Fruit fly (Drosophila melanogaster) whole organism, prepupa: Measurements from ENCODE around the gene Muc4B.

Experiments used
- Blimp-1 ChIP-seq: fragments of 200-800 bp; sonication (Bioruptor generic); optimal IDR thresholded peaks from 3 replicates; lab custom pipeline; 2017; ENCODE audit warnings: missing biosample characterization, missing genetic modification characterization, mild to moderate bottlenecking, moderate library complexity, missing genetic modification reagents
- CG10631 ChIP-seq: fragments of 200-800 bp; sonication (Bioruptor generic); optimal IDR thresholded peaks from 2 replicates; lab custom pipeline; 2016; ENCODE audit warnings: missing biosample characterization, missing genetic modification characterization
- CG10669 ChIP-seq: fragments of 200-800 bp; sonication (Bioruptor generic); optimal IDR thresholded peaks from 3 replicates; lab custom pipeline; 2018; ENCODE audit warnings: missing biosample characterization, mild to moderate bottlenecking, missing genetic modification characterization, moderate library complexity
- CG11294 ChIP-seq: fragments of 200-800 bp; sonication (Bioruptor generic); IDR thresholded peaks from 2 replicates; pipeline ENCODE4 v1.3.6; 2022; ENCODE audit warnings: missing biosample characterization, missing genetic modification characterization
- CG11762 ChIP-seq: fragments of 200-800 bp; sonication (Bioruptor generic); optimal IDR thresholded peaks from 3 replicates; lab custom pipeline; 2016; ENCODE audit warnings: missing biosample characterization, missing genetic modification characterization; ENCODE audit not compliant: insufficient read depth
- CG15336 ChIP-seq: fragments of 200-800 bp; sonication (Bioruptor generic); IDR thresholded peaks from 2 replicates; pipeline ENCODE4 v1.3.6; 2022; ENCODE audit warnings: missing biosample characterization, missing genetic modification characterization
- CG16779 ChIP-seq: fragments of 200-800 bp; sonication (Bioruptor generic); optimal IDR thresholded peaks from 3 replicates; lab custom pipeline; 2017; ENCODE audit warnings: missing biosample characterization, mild to moderate bottlenecking, missing genetic modification characterization
- CG3032 ChIP-seq: fragments of 200-800 bp; optimal IDR thresholded peaks from 2 replicates; lab custom pipeline; 2019; ENCODE audit warnings: missing biosample characterization, mild to moderate bottlenecking, missing genetic modification characterization, moderate library complexity
- CG31627 ChIP-seq: fragments of 200-800 bp; sonication (Bioruptor generic); optimal IDR thresholded peaks from 3 replicates; lab custom pipeline; 2016; ENCODE audit warnings: missing biosample characterization, missing genetic modification characterization
- CG3919 ChIP-seq: fragments of 200-800 bp; sonication (Bioruptor generic); optimal IDR thresholded peaks from 3 replicates; lab custom pipeline; 2016; ENCODE audit warnings: missing biosample characterization, missing genetic modification characterization
- CG4318 ChIP-seq: fragments of 200-800 bp; sonication (Bioruptor generic); optimal IDR thresholded peaks from 3 replicates; lab custom pipeline; 2017; ENCODE audit warnings: missing biosample characterization, mild to moderate bottlenecking, missing genetic modification characterization
- CG6163 ChIP-seq: fragments of 200-800 bp; sonication (Bioruptor generic); IDR thresholded peaks from 3 replicates; pipeline ENCODE4 v1.3.6; 2022; ENCODE audit warnings: missing biosample characterization, missing genetic modification characterization
- CG6276 ChIP-seq: fragments of 200-800 bp; sonication (Bioruptor generic); optimal IDR thresholded peaks from 2 replicates; lab custom pipeline; 2017; ENCODE audit warnings: missing biosample characterization, mild to moderate bottlenecking, missing genetic modification characterization
- CG6792 ChIP-seq: fragments of 200-800 bp; sonication (Bioruptor generic); optimal IDR thresholded peaks from 3 replicates; lab custom pipeline; 2016; ENCODE audit warnings: missing biosample characterization, missing genetic modification characterization
- CG6808 ChIP-seq: fragments of 200-800 bp; sonication (Bioruptor generic); optimal IDR thresholded peaks from 3 replicates; lab custom pipeline; 2017; ENCODE audit warnings: missing biosample characterization, missing genetic modification characterization, mild to moderate bottlenecking, moderate library complexity, missing genetic modification reagents
- CG6854 ChIP-seq: fragments of 200-800 bp; sonication (Bioruptor generic); optimal IDR thresholded peaks from 2 replicates; lab custom pipeline; 2017; ENCODE audit warnings: missing biosample characterization, mild to moderate bottlenecking, missing genetic modification characterization
- CG7368 ChIP-seq: fragments of 200-800 bp; sonication (Bioruptor generic); optimal IDR thresholded peaks from 3 replicates; lab custom pipeline; 2016; ENCODE audit warnings: missing biosample characterization, missing genetic modification characterization
- CG8632 ChIP-seq: fragments of 200-800 bp; sonication (Bioruptor generic); optimal IDR thresholded peaks from 3 replicates; lab custom pipeline; 2016; ENCODE audit warnings: missing biosample characterization, missing genetic modification characterization
- CG9139 ChIP-seq: fragments of 200-800 bp; sonication (Bioruptor generic); optimal IDR thresholded peaks from 3 replicates; lab custom pipeline; 2017; ENCODE audit warnings: missing biosample characterization, mild to moderate bottlenecking, missing genetic modification characterization
- Eip75B ChIP-seq: fragments of 200-800 bp; sonication (Bioruptor generic); optimal IDR thresholded peaks from 3 replicates; lab custom pipeline; 2016; ENCODE audit warnings: missing biosample characterization, missing genetic modification characterization
- Eip93F ChIP-seq: fragments of 200-800 bp; sonication (Bioruptor generic); optimal IDR thresholded peaks from 2 replicates; lab custom pipeline; 2016; ENCODE audit warnings: missing biosample characterization, mild to moderate bottlenecking, missing genetic modification characterization
- Ets21C ChIP-seq: fragments of 200-800 bp; sonication (Bioruptor generic); optimal IDR thresholded peaks from 3 replicates; lab custom pipeline; 2016; ENCODE audit warnings: missing biosample characterization, missing genetic modification characterization
- Gug ChIP-seq: fragments of 200-800 bp; sonication (Bioruptor generic); IDR thresholded peaks from 2 replicates; pipeline ENCODE4 v1.3.6; 2022; ENCODE audit warnings: missing biosample characterization, missing genetic modification characterization
- Hr38 ChIP-seq: sonication (Bioruptor generic); optimal IDR thresholded peaks from 2 replicates; lab custom pipeline; 2016; ENCODE audit warnings: missing biosample characterization, missing genetic modification characterization
- Hr39 ChIP-seq: fragments of 200-800 bp; sonication (Bioruptor generic); optimal IDR thresholded peaks from 2 replicates; lab custom pipeline; 2016; ENCODE audit warnings: missing biosample characterization, missing genetic modification characterization
- Lpt ChIP-seq: fragments of 200-800 bp; sonication (Bioruptor generic); optimal IDR thresholded peaks from 3 replicates; lab custom pipeline; 2016; ENCODE audit warnings: missing biosample characterization, missing genetic modification characterization
- Smox ChIP-seq: fragments of 200-800 bp; sonication (Bioruptor generic); optimal IDR thresholded peaks from 3 replicates; lab custom pipeline; 2016; ENCODE audit warnings: missing biosample characterization, missing genetic modification characterization
- Sox102F ChIP-seq: fragments of 200-800 bp; sonication (Bioruptor generic); optimal IDR thresholded peaks from 2 replicates; lab custom pipeline; 2016; ENCODE audit warnings: missing biosample characterization, mild to moderate bottlenecking, missing genetic modification characterization
- Sox14 ChIP-seq: fragments of 200-800 bp; sonication (Bioruptor generic); optimal IDR thresholded peaks from 3 replicates; lab custom pipeline; 2016; ENCODE audit warnings: missing biosample characterization, missing genetic modification characterization
- Sox15 ChIP-seq: fragments of 200-800 bp; sonication (Bioruptor generic); optimal IDR thresholded peaks from 3 replicates; lab custom pipeline; 2016; ENCODE audit warnings: missing biosample characterization, missing genetic modification characterization
- achi ChIP-seq: fragments of 200-800 bp; sonication (Bioruptor generic); optimal IDR thresholded peaks from 3 replicates; lab custom pipeline; 2016; ENCODE audit warnings: missing biosample characterization, missing genetic modification characterization
- dac ChIP-seq: fragments of 200-800 bp; sonication (Bioruptor generic); optimal IDR thresholded peaks from 2 replicates; lab custom pipeline; 2017; ENCODE audit warnings: missing biosample characterization, mild to moderate bottlenecking, missing genetic modification characterization
- dsx ChIP-seq: fragments of 200-800 bp; optimal IDR thresholded peaks from 3 replicates; lab custom pipeline; 2019; ENCODE audit warnings: missing biosample characterization, mild to moderate bottlenecking, missing genetic modification characterization, moderate library complexity; ENCODE audit not compliant: poor library complexity, severe bottlenecking
- esn ChIP-seq: fragments of 200-800 bp; sonication (Bioruptor generic); optimal IDR thresholded peaks from 2 replicates; lab custom pipeline; 2016; ENCODE audit warnings: missing biosample characterization, mild to moderate bottlenecking, missing genetic modification characterization, moderate library complexity
- fd59A ChIP-seq: fragments of 200-800 bp; sonication (Bioruptor generic); optimal IDR thresholded peaks from 2 replicates; lab custom pipeline; 2017; ENCODE audit warnings: missing biosample characterization, mild to moderate bottlenecking, missing genetic modification characterization, missing genetic modification reagents
- fd85E ChIP-seq: fragments of 200-800 bp; sonication (Bioruptor generic); optimal IDR thresholded peaks from 3 replicates; lab custom pipeline; 2016; ENCODE audit warnings: missing biosample characterization, missing genetic modification characterization
- fkh ChIP-seq: fragments of 200-800 bp; sonication (Bioruptor generic); optimal IDR thresholded peaks from 3 replicates; lab custom pipeline; 2017; ENCODE audit warnings: missing biosample characterization, mild to moderate bottlenecking, missing genetic modification characterization, moderate library complexity
- salr ChIP-seq, 2 experiments: fragments of 200-800 bp; sonication (Bioruptor generic); optimal IDR thresholded peaks; 3 replicates each; lab custom pipeline; 2016 to 2018; ENCODE audit warnings: missing biosample characterization in 2 of 2, missing genetic modification characterization in 2 of 2, mild to moderate bottlenecking in 1 of 2
- spab ChIP-seq: fragments of 200-800 bp; sonication (Bioruptor generic); optimal IDR thresholded peaks from 2 replicates; lab custom pipeline; 2017; ENCODE audit warnings: missing biosample characterization, mild to moderate bottlenecking, missing genetic modification characterization, missing genetic modification reagents
- ss ChIP-seq, 2 experiments: fragments of 200-800 bp; sonication (Bioruptor generic); optimal IDR thresholded peaks; 2 replicates in 1 of 2; 3 replicates in 1 of 2; lab custom pipeline; 2017 to 2018; ENCODE audit warnings: mild to moderate bottlenecking in 2 of 2, missing biosample characterization in 2 of 2, missing genetic modification characterization in 2 of 2, moderate library complexity in 1 of 2
- svp ChIP-seq: fragments of 200-800 bp; sonication (Bioruptor generic); peaks from one replicate; lab custom pipeline; 2016; ENCODE audit warnings: missing biosample characterization, missing genetic modification characterization
- topi ChIP-seq: fragments of 200-800 bp; sonication (Bioruptor generic); optimal IDR thresholded peaks from 3 replicates; lab custom pipeline; 2016; ENCODE audit warnings: missing biosample characterization, missing genetic modification characterization
- vri ChIP-seq: fragments of 200-800 bp; sonication (Bioruptor generic); optimal IDR thresholded peaks from 3 replicates; lab custom pipeline; 2016; ENCODE audit warnings: missing biosample characterization, mild to moderate bottlenecking, missing genetic modification characterization

Gene Muc4B

DNA sequence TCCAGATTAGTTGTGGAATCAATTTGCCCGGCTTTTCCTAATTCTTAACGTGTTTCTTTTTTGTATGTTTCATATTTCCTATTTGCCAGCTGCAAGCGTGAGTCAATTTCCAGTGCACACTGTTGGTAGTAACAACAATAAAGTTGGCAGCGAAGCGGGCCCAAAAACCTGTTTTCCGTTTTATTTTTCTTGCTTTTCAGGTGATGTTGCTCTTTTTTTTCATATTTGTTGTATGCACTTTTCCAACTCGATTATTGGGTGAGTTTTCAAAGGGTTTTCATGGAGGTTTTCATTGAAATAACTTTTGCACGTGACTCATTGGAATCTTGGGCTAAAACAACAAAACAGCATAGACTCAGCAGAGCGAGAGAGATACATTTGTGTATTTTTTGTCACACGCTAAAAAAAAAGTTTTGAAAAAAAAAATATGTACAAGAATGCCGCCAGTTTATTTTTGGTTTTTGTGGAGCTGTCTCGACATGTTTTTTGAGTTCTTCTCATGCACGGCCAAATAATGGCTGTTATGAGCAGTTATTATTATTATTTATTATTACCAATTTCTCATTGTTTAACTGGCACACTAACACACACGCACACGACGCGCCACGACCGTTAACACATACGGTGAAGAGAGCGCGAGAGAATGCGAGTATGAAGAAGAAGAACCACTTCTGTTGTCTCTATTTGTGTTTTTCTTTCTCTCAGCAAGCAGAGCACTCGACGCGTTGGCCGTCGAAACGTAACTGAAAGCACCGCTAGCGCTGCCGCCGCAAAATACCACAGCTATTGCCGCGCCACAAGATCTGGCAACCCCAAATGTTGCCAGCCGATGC, 40.4 kb downstream of the Muc4B start, which contains the start of gene Fas2 (continued):
- TF ChIP-seq CG11294 (GFP tag; lab: Robert Waterston, UW) (no peak), CG16779 (tag; lab: Kevin White, UChicago) (peak; percentile 55), fd85E (GFP tag; lab: Kevin White, UChicago) (peak; percentile 57), fkh (GFP tag; lab: Kevin White, UChicago) (peak; percentile 71), spab (GFP tag; lab: Kevin White, UChicago) (no peak), Blimp-1 (GFP tag; lab: Kevin White, UChicago) (no peak), CG11762 (GFP tag; lab: Kevin White, UChicago) (no peak), CG7368 (peak; percentile 58), Sox102F (GFP tag; lab: Kevin White, UChicago) (peak; percentile 73), Gug (GFP tag; lab: Robert Waterston, UW) (peak; percentile 20; the same call in 1 of the 2 replicates), CG6792 (GFP tag; lab: Kevin White, UChicago) (peak; percentile 13), ss (GFP tag; optimal IDR thresholded peaks at IDR 0.05; lab: Kevin White, UChicago) (peak; percentile 61 to 67), Lpt (GFP tag; lab: Kevin White, UChicago) (peak; percentile 61), Sox14 (GFP tag; lab: Kevin White, UChicago) (peak; percentile 42), CG3032 (tag; lab: Kevin White, UChicago) (no peak), Smox (GFP tag; lab: Kevin White, UChicago) (peak; percentile 36), Ets21C (no peak), dac (peak; percentile 50), Eip93F (GFP tag; lab: Kevin White, UChicago) (no peak), CG3919 (GFP tag; lab: Kevin White, UChicago) (peak; percentile 74), vri (GFP tag; lab: Kevin White, UChicago) (peak; percentile 70), esn (GFP tag; lab: Kevin White, UChicago) (peak; percentile 60), CG9139 (GFP tag; lab: Kevin White, UChicago) (peak; percentile 57), Eip75B (peak; percentile 67), CG6163 (peak; percentile 83), CG10631 (GFP tag; lab: Kevin White, UChicago) (peak; percentile 46), dsx (peak; percentile 50)

- TF ChIP-seq svp (GFP tag; lab: Kevin White, UChicago) (no peak), topi (no peak), Sox15 (no peak), Gug (GFP tag; lab: Robert Waterston, UW) (0 out of 2 replicates have a peak, but pooled peaks have one; percentile 23), CG15336 (GFP tag; lab: Robert Waterston, UW) (no peak), vri (GFP tag; lab: Kevin White, UChicago) (no peak), spab (GFP tag; lab: Kevin White, UChicago) (no peak), CG6792 (GFP tag; lab: Kevin White, UChicago) (no peak), CG31627 (GFP tag; lab: Kevin White, UChicago) (no peak), fd59A (peak; percentile 22), dac (no peak), fd85E (GFP tag; lab: Kevin White, UChicago) (no peak), CG16779 (tag; lab: Kevin White, UChicago) (no peak), CG3919 (GFP tag; lab: Kevin White, UChicago) (peak; percentile 7), CG8632 (GFP tag; lab: Kevin White, UChicago) (no peak), Ets21C (no peak), salr (GFP tag; optimal IDR thresholded peaks at IDR 0.05; lab: Kevin White, UChicago) (no peak), CG10631 (GFP tag; lab: Kevin White, UChicago) (peak; percentile 18), CG7368 (no peak), CG6854 (GFP tag; lab: Kevin White, UChicago) (no peak), achi (GFP tag; lab: Kevin White, UChicago) (peak; percentile 14), fkh (GFP tag; lab: Kevin White, UChicago) (no peak), CG6276 (GFP tag; lab: Kevin White, UChicago) (peak; percentile 45), Eip93F (GFP tag; lab: Kevin White, UChicago) (no peak), CG9139 (GFP tag; lab: Kevin White, UChicago) (no peak), esn (GFP tag; lab: Kevin White, UChicago) (no peak), CG6163 (peak; percentile 54; the same call in 2 of the 3 replicates), CG10669 (peak; percentile 24), ss (GFP tag; optimal IDR thresholded peaks at IDR 0.05; lab: Kevin White, UChicago) (peak; percentile 29 to 64), Hr39 (GFP tag; lab: Kevin White, UChicago) (no peak), CG6808 (peak; percentile 8), CG4318 (GFP tag; lab: Kevin White, UChicago) (no peak), Hr38 (no peak), CG11762 (GFP tag; lab: Kevin White, UChicago) (no peak)
Measured at dm6 chrX:4203713-4204447, 42.1 kb downstream of the Muc4B start.
